Worm (Caenorhabditis elegans) whole organism, midembryonic: ENCODE measurements around the gene Y66A7A.4.
A peak's percentile ranks its signal among the peaks of the same experiment; 100 is the strongest.

Experiments used
- T22C8.4 ChIP-seq: fragments of 200-800 bp; sonication (Bioruptor generic); IDR thresholded peaks from 2 replicates; pipeline ENCODE4 v1.3.6; 2022; ENCODE audit warnings: missing genetic modification characterization, missing compliant biosample characterization
- cog-1 ChIP-seq: sonication (generic microtip); optimal IDR thresholded peaks from 2 replicates; lab custom pipeline; 2016; ENCODE audit warnings: missing genetic modification characterization, missing compliant biosample characterization
- flt-1 ChIP-seq: fragments of 200-800 bp; sonication (Bioruptor generic); IDR thresholded peaks from 2 replicates; pipeline ENCODE4 v1.3.6; 2022; ENCODE audit warnings: missing genetic modification characterization, missing compliant biosample characterization
- klf-2 ChIP-seq: fragments of 200-800 bp; sonication (Bioruptor generic); conservative IDR thresholded peaks from 2 replicates; pipeline ENCODE4 v1.3.6; 2022; ENCODE audit warnings: missing genetic modification reagents, missing genetic modification characterization, missing compliant biosample characterization
- med-1 ChIP-seq: sonication (generic microtip); optimal IDR thresholded peaks from 2 replicates; lab custom pipeline; 2017; ENCODE audit warnings: missing genetic modification characterization, mild to moderate bottlenecking, missing compliant biosample characterization, antibody characterized with exemption, missing genetic modification reagents; ENCODE audit not compliant: insufficient read depth
- ref-1 ChIP-seq: fragments of 200-800 bp; sonication (Bioruptor generic); conservative IDR thresholded peaks from 2 replicates; pipeline ENCODE4 v1.3.6; 2022; ENCODE audit warnings: missing genetic modification reagents, missing genetic modification characterization, missing compliant biosample characterization
- tab-1 ChIP-seq: fragments of 200-800 bp; sonication (Bioruptor generic); IDR thresholded peaks from 2 replicates; pipeline ENCODE4 v1.3.6; 2022; ENCODE audit warnings: missing genetic modification characterization, missing compliant biosample characterization
- ztf-23 ChIP-seq: fragments of 200-800 bp; sonication (Bioruptor generic); IDR thresholded peaks from 2 replicates; pipeline ENCODE4 v1.3.6; 2022; ENCODE audit warnings: missing genetic modification reagents, missing genetic modification characterization, missing compliant biosample characterization
- ztf-29 ChIP-seq: fragments of 200-800 bp; sonication (Bioruptor generic); IDR thresholded peaks from 2 replicates; pipeline ENCODE4 v1.3.6; 2022; ENCODE audit warnings: missing genetic modification reagents, missing genetic modification characterization, missing compliant biosample characterization

The Y66A7A.4 gene

ce11 chrIII:11657185-11657817 lies 44.9 kb downstream of the Y66A7A.4 start, which contains the start of gene crh-1:
Gene crh-1 (plus strand): TSS chrIII:11657767.
- TF ChIP-seq ref-1 (no peak), cog-1 (tag; lab: Kevin White, UChicago) (peak; percentile 2)

- TF ChIP-seq ref-1 (no peak), T22C8.4 (GFP tag; lab: Robert Waterston, UW) (no peak)
These were observed 47.4 kb downstream of the Y66A7A.4 start for ce11 chrIII:11659804-11660203.

ce11 chrIII:11660736-11661135 lies 48.3 kb downstream of the Y66A7A.4 start:
- TF ChIP-seq med-1 (GFP tag; lab: Kevin White, UChicago) = no peak
- no peak for TF ChIP-seq cog-1 (tag; lab: Kevin White, UChicago)
- TF ChIP-seq tab-1 (GFP tag; lab: Robert Waterston, UW) = no peak
- TF ChIP-seq T22C8.4 (GFP tag; lab: Robert Waterston, UW) = no peak
- no peak for TF ChIP-seq flt-1 (GFP tag; lab: Robert Waterston, UW)
- no peak for TF ChIP-seq ref-1
- no peak for TF ChIP-seq klf-2

- no peak for TF ChIP-seq ref-1
- TF ChIP-seq med-1 (GFP tag; lab: Kevin White, UChicago) = no peak
- TF ChIP-seq flt-1 (GFP tag; lab: Robert Waterston, UW) = no peak
- TF ChIP-seq ztf-29 (GFP tag; lab: Robert Waterston, UW) = no peak
- no peak for TF ChIP-seq tab-1 (GFP tag; lab: Robert Waterston, UW)
- no peak for TF ChIP-seq T22C8.4 (GFP tag; lab: Robert Waterston, UW)
- TF ChIP-seq ztf-23 = no peak
These were observed 51.0 kb downstream of the Y66A7A.4 start for ce11 chrIII:11663400-11663799.
